Fruit fly (Drosophila melanogaster) whole organism, embryonic: Measurements from ENCODE around the gene CenB1A.

Experiments used
- Asciz ChIP-seq: fragments of 200-800 bp; sonication (Bioruptor generic); optimal IDR thresholded peaks from 2 replicates; lab custom pipeline; 2017; ENCODE audit warnings: missing biosample characterization, mild to moderate bottlenecking, missing genetic modification characterization, missing genetic modification reagents
- B-H2 ChIP-seq: fragments of 200-800 bp; sonication (Bioruptor generic); optimal IDR thresholded peaks from 2 replicates; lab custom pipeline; 2018; ENCODE audit warnings: missing biosample characterization, mild to moderate bottlenecking, missing genetic modification characterization
- CG10147 ChIP-seq: fragments of 200-800 bp; sonication (Bioruptor generic); optimal IDR thresholded peaks from 2 replicates; lab custom pipeline; 2019; ENCODE audit warnings: missing biosample characterization, mild to moderate bottlenecking, missing genetic modification characterization, moderate library complexity
- CG12659 ChIP-seq: fragments of 200-800 bp; sonication (Bioruptor generic); optimal IDR thresholded peaks from 3 replicates; lab custom pipeline; 2017; ENCODE audit warnings: mild to moderate bottlenecking, missing biosample characterization, missing genetic modification reagents, missing genetic modification characterization
- CG14965 ChIP-seq: fragments of 200-800 bp; sonication (Bioruptor generic); optimal IDR thresholded peaks from 2 replicates; lab custom pipeline; 2016; ENCODE audit warnings: missing biosample characterization, missing genetic modification characterization, borderline replicate concordance
- CG1647 ChIP-seq: fragments of 200-800 bp; sonication (Bioruptor generic); optimal IDR thresholded peaks from 3 replicates; lab custom pipeline; 2016; ENCODE audit warnings: missing biosample characterization, missing genetic modification characterization
- CG18619 ChIP-seq: fragments of 200-800 bp; sonication (Bioruptor generic); optimal IDR thresholded peaks from 3 replicates; lab custom pipeline; 2017; ENCODE audit warnings: missing biosample characterization, mild to moderate bottlenecking, missing genetic modification characterization
- CG31388 ChIP-seq: fragments of 200-800 bp; sonication (Bioruptor generic); optimal IDR thresholded peaks from 2 replicates; lab custom pipeline; 2016; ENCODE audit warnings: missing biosample characterization, missing genetic modification characterization
- CG34376 ChIP-seq: fragments of 200-800 bp; sonication (Bioruptor generic); optimal IDR thresholded peaks from 2 replicates; lab custom pipeline; 2018; ENCODE audit warnings: missing biosample characterization, mild to moderate bottlenecking, missing genetic modification characterization
- CG4404 ChIP-seq: fragments of 200-800 bp; sonication (Bioruptor generic); IDR thresholded peaks from 2 replicates; pipeline ENCODE4 v1.3.6; 2022; ENCODE audit warnings: missing biosample characterization, missing genetic modification characterization
- CG4617 ChIP-seq: fragments of 200-800 bp; sonication (Bioruptor generic); optimal IDR thresholded peaks from 3 replicates; lab custom pipeline; 2016; ENCODE audit warnings: missing biosample characterization, missing genetic modification characterization, borderline replicate concordance
- CG5180 ChIP-seq: fragments of 200-800 bp; sonication (Bioruptor generic); optimal IDR thresholded peaks from 3 replicates; lab custom pipeline; 2017; ENCODE audit warnings: missing biosample characterization, missing genetic modification characterization, mild to moderate bottlenecking, moderate library complexity, missing genetic modification reagents
- CG6254 ChIP-seq: fragments of 200-800 bp; sonication (Bioruptor generic); optimal IDR thresholded peaks from 3 replicates; lab custom pipeline; 2017; ENCODE audit warnings: mild to moderate bottlenecking, missing biosample characterization, missing genetic modification reagents, missing genetic modification characterization
- CG6654 ChIP-seq: fragments of 200-800 bp; sonication (Bioruptor generic); optimal IDR thresholded peaks from 2 replicates; lab custom pipeline; 2017; ENCODE audit warnings: missing biosample characterization, mild to moderate bottlenecking, missing genetic modification characterization
- CG7786 ChIP-seq: fragments of 200-800 bp; sonication (Bioruptor generic); optimal IDR thresholded peaks from 2 replicates; lab custom pipeline; 2016; ENCODE audit warnings: missing biosample characterization, missing genetic modification characterization
- CG7839 ChIP-seq: fragments of 200-800 bp; sonication (Bioruptor generic); optimal IDR thresholded peaks from 3 replicates; lab custom pipeline; 2018; ENCODE audit warnings: missing biosample characterization, mild to moderate bottlenecking, missing genetic modification characterization, moderate library complexity
- CG8089 ChIP-seq: fragments of 200-800 bp; sonication (Bioruptor generic); optimal IDR thresholded peaks from 3 replicates; lab custom pipeline; 2016; ENCODE audit warnings: missing biosample characterization, missing genetic modification characterization
- CG8290 ChIP-seq, 3 experiments: fragments of 200-800 bp; sonication (Bioruptor generic); optimal IDR thresholded peaks; 2 replicates each; lab custom pipeline; 2016 to 2019; ENCODE audit warnings: missing biosample characterization in 3 of 3, missing genetic modification characterization in 3 of 3, mild to moderate bottlenecking in 2 of 3, moderate library complexity in 1 of 3
- CG8359 ChIP-seq: fragments of 200-800 bp; sonication (Bioruptor generic); optimal IDR thresholded peaks from 2 replicates; lab custom pipeline; 2017; ENCODE audit warnings: missing biosample characterization, mild to moderate bottlenecking, missing genetic modification characterization, borderline replicate concordance
- CG8478 ChIP-seq: fragments of >200 bp; optimal IDR thresholded peaks from 2 replicates; lab custom pipeline; 2018
- CG9932 ChIP-seq: fragments of 200-800 bp; sonication (Bioruptor generic); IDR thresholded peaks from 2 replicates; pipeline ENCODE4 v1.3.6; 2022; ENCODE audit warnings: missing biosample characterization, missing genetic modification characterization
- Fer2 ChIP-seq: fragments of 200-800 bp; sonication (Bioruptor generic); optimal IDR thresholded peaks from 2 replicates; lab custom pipeline; 2018; ENCODE audit warnings: missing biosample characterization, mild to moderate bottlenecking, missing genetic modification characterization, moderate library complexity
- HHEX ChIP-seq: fragments of 200-800 bp; sonication (Bioruptor generic); optimal IDR thresholded peaks from 3 replicates; lab custom pipeline; 2017; ENCODE audit warnings: missing biosample characterization, mild to moderate bottlenecking, missing genetic modification characterization, missing genetic modification reagents
- Hmr ChIP-seq: fragments of 200-800 bp; sonication (Bioruptor generic); optimal IDR thresholded peaks from 3 replicates; lab custom pipeline; 2017; ENCODE audit warnings: mild to moderate bottlenecking, missing biosample characterization, missing genetic modification reagents, missing genetic modification characterization
- Kr ChIP-seq: fragments of 200-800 bp; sonication (Bioruptor generic); optimal IDR thresholded peaks from 2 replicates; lab custom pipeline; 2017; ENCODE audit warnings: missing biosample characterization, mild to moderate bottlenecking, missing genetic modification characterization
- Scr ChIP-seq: fragments of 200-800 bp; sonication (Bioruptor generic); IDR thresholded peaks from 2 replicates; pipeline ENCODE4 v1.3.6; 2022; ENCODE audit warnings: missing biosample characterization, missing genetic modification characterization; ENCODE audit not compliant: partially characterized antibody
- Sox100B ChIP-seq: fragments of 200-800 bp; sonication (Bioruptor generic); optimal IDR thresholded peaks from 3 replicates; lab custom pipeline; 2018; ENCODE audit warnings: missing biosample characterization, mild to moderate bottlenecking, missing genetic modification characterization
- Taf1 ChIP-seq: fragments of 200-800 bp; sonication (Bioruptor generic); IDR thresholded peaks from 2 replicates; pipeline ENCODE4 v1.3.6; 2022; ENCODE audit warnings: missing biosample characterization, missing genetic modification characterization
- bab2 ChIP-seq: fragments of 200-800 bp; sonication (Bioruptor generic); optimal IDR thresholded peaks from 2 replicates; lab custom pipeline; 2016; ENCODE audit warnings: missing biosample characterization, missing genetic modification characterization
- bigmax ChIP-seq: fragments of 200-800 bp; sonication (Bioruptor generic); optimal IDR thresholded peaks from 2 replicates; lab custom pipeline; 2018; ENCODE audit warnings: missing biosample characterization, mild to moderate bottlenecking, missing genetic modification characterization
- chm ChIP-seq: fragments of 200-800 bp; sonication (Bioruptor generic); IDR thresholded peaks from 2 replicates; pipeline ENCODE4 v1.3.6; 2022; ENCODE audit warnings: missing biosample characterization, missing genetic modification characterization
- crc ChIP-seq: fragments of 200-800 bp; sonication (Bioruptor generic); optimal IDR thresholded peaks from 2 replicates; lab custom pipeline; 2016; ENCODE audit warnings: missing biosample characterization, missing genetic modification characterization
- da ChIP-seq: fragments of 200-800 bp; sonication (Bioruptor generic); optimal IDR thresholded peaks from 2 replicates; lab custom pipeline; 2016; ENCODE audit warnings: missing biosample characterization, missing genetic modification characterization
- dmrt11E ChIP-seq: fragments of 200-800 bp; sonication (Bioruptor generic); optimal IDR thresholded peaks from 3 replicates; lab custom pipeline; 2018; ENCODE audit warnings: missing biosample characterization, mild to moderate bottlenecking, missing genetic modification characterization, moderate library complexity
- ewg ChIP-seq: fragments of 200-800 bp; sonication (Bioruptor generic); optimal IDR thresholded peaks from 3 replicates; lab custom pipeline; 2017; ENCODE audit warnings: mild to moderate bottlenecking, missing biosample characterization, missing genetic modification reagents, missing genetic modification characterization
- fu2 ChIP-seq: fragments of 200-800 bp; sonication (Bioruptor generic); optimal IDR thresholded peaks from 2 replicates; lab custom pipeline; 2016; ENCODE audit warnings: missing biosample characterization, missing genetic modification characterization
- gce ChIP-seq: fragments of 200-800 bp; sonication (Bioruptor generic); IDR thresholded peaks from 3 replicates; pipeline ENCODE4 v1.3.6; 2022; ENCODE audit warnings: missing biosample characterization, missing genetic modification characterization
- gcm2 ChIP-seq: fragments of 200-800 bp; sonication (Bioruptor generic); optimal IDR thresholded peaks from 2 replicates; lab custom pipeline; 2016; ENCODE audit warnings: missing biosample characterization, missing genetic modification characterization
- gsb ChIP-seq: fragments of 200-800 bp; sonication (Bioruptor generic); IDR thresholded peaks from 2 replicates; pipeline ENCODE4 v1.3.6; 2022; ENCODE audit warnings: missing biosample characterization, missing genetic modification characterization
- ham ChIP-seq: fragments of 200-800 bp; sonication (Bioruptor generic); IDR thresholded peaks from 2 replicates; pipeline ENCODE4 v1.3.6; 2022; ENCODE audit warnings: missing biosample characterization, missing genetic modification characterization
- hth ChIP-seq: fragments of >200 bp; optimal IDR thresholded peaks from 2 replicates; lab custom pipeline; 2017; ENCODE audit warnings: inconsistent platforms
- mld ChIP-seq: fragments of 200-800 bp; sonication (Bioruptor generic); IDR thresholded peaks from 3 replicates; pipeline ENCODE4 v1.3.6; 2022; ENCODE audit warnings: missing biosample characterization, missing genetic modification characterization; ENCODE audit not compliant: partially characterized antibody
- nerfin-1 ChIP-seq: fragments of 200-800 bp; sonication (Bioruptor generic); optimal IDR thresholded peaks from 3 replicates; lab custom pipeline; 2019; ENCODE audit warnings: missing biosample characterization, mild to moderate bottlenecking, missing genetic modification characterization, moderate library complexity
- pb ChIP-seq: fragments of 200-800 bp; sonication (Bioruptor generic); optimal IDR thresholded peaks from 3 replicates; lab custom pipeline; 2016; ENCODE audit warnings: missing biosample characterization, missing genetic modification characterization
- pros ChIP-seq: fragments of 200-800 bp; sonication (Bioruptor generic); optimal IDR thresholded peaks from 3 replicates; lab custom pipeline; 2019; ENCODE audit warnings: missing biosample characterization, mild to moderate bottlenecking, missing genetic modification characterization, moderate library complexity
- rib ChIP-seq: fragments of 200-800 bp; sonication (Bioruptor generic); IDR thresholded peaks from 2 replicates; pipeline ENCODE4 v1.3.6; 2022; ENCODE audit warnings: missing biosample characterization, missing genetic modification characterization
- slbo ChIP-seq: fragments of 200-800 bp; sonication (Bioruptor generic); IDR thresholded peaks from 2 replicates; pipeline ENCODE4 v1.3.6; 2022; ENCODE audit warnings: missing biosample characterization, missing genetic modification characterization
- sr ChIP-seq: fragments of 200-800 bp; sonication (Bioruptor generic); IDR thresholded peaks from 3 replicates; pipeline ENCODE4 v1.3.6; 2022; ENCODE audit warnings: missing biosample characterization, missing genetic modification characterization
- tll ChIP-seq, 2 experiments: fragments of 200-800 bp in 1 of 2; fragments of >200 bp in 1 of 2; sonication (Bioruptor generic) in 1 of 2; optimal IDR thresholded peaks; 2 replicates each; lab custom pipeline; 2017 to 2019; ENCODE audit warnings: missing biosample characterization in 2 of 2, missing genetic modification characterization in 2 of 2, mild to moderate bottlenecking in 1 of 2, moderate library complexity in 1 of 2
- toy ChIP-seq: fragments of 200-800 bp; sonication (Bioruptor generic); IDR thresholded peaks from 2 replicates; pipeline ENCODE4 v1.3.6; 2022; ENCODE audit warnings: missing biosample characterization, missing genetic modification characterization
- z ChIP-seq: fragments of 200-800 bp; sonication (Bioruptor generic); IDR thresholded peaks from 3 replicates; pipeline ENCODE4 v1.3.6; 2022; ENCODE audit warnings: missing biosample characterization, missing genetic modification characterization

The CenB1A gene

dm6 chr3R:23157664-23158151 is 39.5 kb downstream of the CenB1A start, which contains the start of gene unk (continued):
- TF ChIP-seq CG1647 (GFP tag; lab: Kevin White, UChicago) (no peak), hth (lab: Kevin White, UChicago) (no peak), pb (GFP tag; lab: Kevin White, UChicago) (no peak), da (GFP tag; lab: Kevin White, UChicago) (no peak), fu2 (GFP tag; lab: Kevin White, UChicago) (peak; percentile 9), CG34376 (GFP tag; lab: Kevin White, UChicago) (no peak), CG4617 (GFP tag; lab: Kevin White, UChicago) (peak; percentile 27), CG8478 (no peak), CG6654 (GFP tag; lab: Kevin White, UChicago) (no peak), slbo (GFP tag; lab: Robert Waterston, UW) (peak; percentile 72), mld (GFP tag; lab: Robert Waterston, UW) (peak; percentile 95), bab2 (GFP tag; lab: Kevin White, UChicago) (no peak), pros (no peak), sr (GFP tag; lab: Robert Waterston, UW) (no peak), CG9932 (GFP tag; lab: Robert Waterston, UW) (peak; percentile 81), CG4404 (GFP tag; lab: Robert Waterston, UW) (no peak), ham (GFP tag; lab: Robert Waterston, UW) (no peak), nerfin-1 (no peak), Taf1 (GFP tag; lab: Robert Waterston, UW) (no peak), CG12659 (GFP tag; lab: Kevin White, UChicago) (peak; percentile 16), crc (no peak), Hmr (GFP tag; lab: Kevin White, UChicago) (peak; percentile 4), dmrt11E (tag; lab: Kevin White, UChicago) (peak; percentile 2), CG8290 (GFP tag; optimal IDR thresholded peaks at IDR 0.05; lab: Kevin White, UChicago) (no peak), CG8290 (tag; optimal IDR thresholded peaks at IDR 0.05; lab: Kevin White, UChicago) (peak in 1 of 2 experiments; percentile 79), HHEX (GFP tag; lab: Kevin White, UChicago) (no peak), tll (GFP tag; optimal IDR thresholded peaks at IDR 0.05; lab: Kevin White, UChicago) (no peak), ewg (GFP tag; lab: Kevin White, UChicago) (peak; percentile 2), gcm2 (GFP tag; lab: Kevin White, UChicago) (no peak), CG8359 (GFP tag; lab: Kevin White, UChicago) (no peak), CG18619 (GFP tag; lab: Kevin White, UChicago) (no peak), bigmax (GFP tag; lab: Kevin White, UChicago) (no peak), CG6254 (no peak), CG14965 (GFP tag; lab: Kevin White, UChicago) (no peak), gce (GFP tag; lab: Robert Waterston, UW) (no peak), CG31388 (GFP tag; lab: Kevin White, UChicago) (no peak), Fer2 (tag; lab: Kevin White, UChicago) (no peak), CG8089 (GFP tag; lab: Kevin White, UChicago) (no peak), Kr (GFP tag; lab: Kevin White, UChicago) (no peak), CG10147 (no peak), z (GFP tag; lab: Robert Waterston, UW) (no peak), CG7786 (no peak), gsb (GFP tag; lab: Robert Waterston, UW) (0 out of 2 replicates have a peak, but pooled peaks have one; percentile 17), CG7839 (no peak), CG5180 (GFP tag; lab: Kevin White, UChicago) (no peak), Sox100B (no peak), Asciz (GFP tag; lab: Kevin White, UChicago) (no peak), B-H2 (GFP tag; lab: Kevin White, UChicago) (peak; percentile 29), chm (GFP tag; lab: Robert Waterston, UW) (no peak), rib (GFP tag; lab: Robert Waterston, UW) (peak; percentile 60), Scr (GFP tag; lab: Robert Waterston, UW) (peak; percentile 97), toy (no peak)
